Worm (Caenorhabditis elegans) whole organism, mixed stage, embryonic: Measurements from ENCODE around the gene K08E5.1.

Experiments
- blmp-1 ChIP-seq: fragments of 150-350 bp; optimal IDR thresholded peaks from 2 replicates; lab custom pipeline; 2014; ENCODE audit warnings: missing biosample characterization, missing genetic modification characterization
- ceh-83 ChIP-seq: fragments of 200-800 bp; sonication (Bioruptor generic); optimal IDR thresholded peaks from 2 replicates; lab custom pipeline; 2018; ENCODE audit warnings: mild to moderate bottlenecking, missing genetic modification characterization, missing compliant biosample characterization
- ces-1 ChIP-seq: fragments of 150-350 bp; optimal IDR thresholded peaks from 2 replicates; lab custom pipeline; 2014; ENCODE audit warnings: missing biosample characterization, missing genetic modification reagents, missing genetic modification characterization
- lin-13 ChIP-seq: fragments of 150-350 bp; optimal IDR thresholded peaks from 2 replicates; lab custom pipeline; 2014; ENCODE audit warnings: missing biosample characterization, missing genetic modification characterization
- lin-32 ChIP-seq: fragments of 200-800 bp; sonication (Bioruptor generic); optimal IDR thresholded peaks from 2 replicates; lab custom pipeline; 2018; ENCODE audit warnings: mild to moderate bottlenecking, missing genetic modification characterization, missing compliant biosample characterization
- lsy-2 ChIP-seq: fragments of 150-350 bp; optimal IDR thresholded peaks from 2 replicates; lab custom pipeline; 2014; ENCODE audit warnings: missing biosample characterization, missing genetic modification characterization
- nhr-12 ChIP-seq: fragments of 150-350 bp; optimal IDR thresholded peaks from 2 replicates; lab custom pipeline; 2014; ENCODE audit warnings: missing biosample characterization, missing genetic modification characterization
- nhr-237 ChIP-seq: fragments of 150-350 bp; optimal IDR thresholded peaks from 2 replicates; lab custom pipeline; 2014; ENCODE audit warnings: missing biosample characterization, missing genetic modification characterization
- pha-4 ChIP-seq: fragments of 150-350 bp; optimal IDR thresholded peaks from 2 replicates; lab custom pipeline; 2018; ENCODE audit warnings: missing biosample characterization, missing genetic modification reagents, missing genetic modification characterization
- snpc-4 ChIP-seq: fragments of 150-350 bp; optimal IDR thresholded peaks from 2 replicates; lab custom pipeline; 2014; ENCODE audit warnings: missing biosample characterization, missing genetic modification characterization
- unc-39 ChIP-seq: fragments of 150-350 bp; optimal IDR thresholded peaks from 2 replicates; lab custom pipeline; 2014; ENCODE audit warnings: missing biosample characterization, missing genetic modification characterization

DNA sequence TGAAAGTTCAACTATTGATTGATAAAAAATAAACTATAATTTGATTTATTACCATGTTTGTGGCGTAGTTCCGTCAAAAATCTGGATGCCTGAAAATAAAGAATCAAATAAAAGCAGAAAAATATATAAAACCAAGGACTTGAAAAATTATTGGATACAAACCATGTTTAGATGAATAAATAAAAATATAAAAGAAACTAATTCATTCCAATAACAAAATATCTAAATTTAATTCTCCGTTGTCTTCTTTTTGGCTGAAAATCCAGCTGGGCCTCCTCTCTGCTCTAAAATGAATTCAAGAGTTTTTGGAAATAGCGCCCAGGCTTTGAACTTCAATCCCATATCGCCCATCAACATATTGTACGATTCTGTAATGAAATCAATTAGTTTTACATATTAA, 33.6 kb downstream of the K08E5.1 start, which contains the start of gene vps-29:
- TF ChIP-seq blmp-1 (tag; lab: Kevin White, UChicago) (no peak), ces-1 (GFP tag; lab: Kevin White, UChicago) (no peak), nhr-12 (no peak), nhr-237 (no peak), snpc-4 (no peak), ceh-83 (no peak), pha-4 (no peak), unc-39 (tag; lab: Kevin White, UChicago) (no peak), lin-32 (GFP tag; lab: Kevin White, UChicago) (no peak), lin-13 (tag; lab: Kevin White, UChicago) (no peak), lsy-2 (no peak)
